Fruit fly (Drosophila melanogaster): ENCODE measurements around the gene Alp10.

- no peak for TF ChIP-seq CG1620 (GFP tag; optimal IDR thresholded peaks at IDR 0.05)
- TF ChIP-seq CG5204 (GFP tag; optimal IDR thresholded peaks at IDR 0.05): no peak
These were observed 2.6 kb downstream of the Alp10 start, which contains the start of gene spo for dm6 chr3L:5592437-5592836.

Data from whole organism, adult.